Fruit fly (Drosophila melanogaster) whole organism: ENCODE measurements around the gene crok.

Source experiments
- CG8478 ChIP-seq: fragments of >200 bp; optimal IDR thresholded peaks from 2 replicates; lab custom pipeline; 2018; ENCODE audit warnings: inconsistent platforms
- Dll ChIP-seq: fragments of >200 bp; optimal IDR thresholded peaks from 2 replicates; lab custom pipeline; 2017
- EcR ChIP-seq, 2 experiments: fragments of >200 bp; optimal IDR thresholded peaks; 2 replicates each; lab custom pipeline; 2017; ENCODE audit warnings: missing biosample characterization in 2 of 2, missing genetic modification characterization in 2 of 2, missing genetic modification reagents in 2 of 2
- pan ChIP-seq: fragments of >200 bp; optimal IDR thresholded peaks from 2 replicates; lab custom pipeline; 2017
- psq ChIP-seq: fragments of >200 bp; optimal IDR thresholded peaks from 2 replicates; lab custom pipeline; 2017
- usp ChIP-seq: fragments of >200 bp; optimal IDR thresholded peaks from 2 replicates; lab custom pipeline; 2017; ENCODE audit warnings: missing biosample characterization, missing genetic modification characterization, mixed read lengths

crok gene

DNA sequence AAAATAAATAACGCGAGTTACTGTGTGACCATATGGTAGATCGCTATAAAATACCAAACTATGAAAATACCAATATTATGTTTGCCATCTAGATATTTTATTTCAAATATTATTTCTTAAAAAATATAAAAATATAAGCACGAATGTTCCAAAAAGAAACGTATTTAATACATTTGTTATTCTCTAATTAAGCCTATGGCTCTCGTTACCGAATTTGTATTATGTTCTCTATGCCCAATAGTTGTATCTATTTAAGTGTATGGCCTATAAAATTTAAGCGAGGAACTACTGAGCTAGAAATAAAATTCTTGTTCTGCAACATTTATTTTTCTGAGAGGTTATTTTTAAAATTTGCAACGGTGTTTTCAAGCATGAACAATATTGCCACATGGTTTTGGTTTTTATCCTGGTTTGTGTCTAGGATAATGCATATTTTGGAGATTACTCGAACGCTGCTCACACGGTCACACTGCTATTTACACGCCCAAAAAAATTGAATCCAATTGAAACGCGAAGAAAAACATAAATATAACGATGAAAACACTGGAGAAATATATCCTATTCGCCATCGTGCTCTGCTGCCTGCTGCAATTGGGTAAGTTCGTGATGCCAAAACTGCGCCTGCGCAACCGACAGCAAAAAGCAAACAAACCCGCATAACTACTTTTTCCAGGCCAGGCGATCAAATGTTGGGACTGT is at the start of gene crok, which contains the start of gene CG6583:
TSS of gene crok (plus strand) at position 446 of the 699 bp plus-strand sequence.
TSS of gene CG6583 (minus strand) at position 51 of the 699 bp plus-strand sequence.
- TF ChIP-seq usp = no peak
- no peak for TF ChIP-seq CG8478
- TF ChIP-seq pan (lab: Kevin White, UChicago) = no peak
- TF ChIP-seq psq (lab: Kevin White, UChicago) = no peak
- no peak for TF ChIP-seq Dll
- no peak for TF ChIP-seq EcR (GFP tag; optimal IDR thresholded peaks at IDR 0.05; lab: Kevin White, UChicago)

DNA sequence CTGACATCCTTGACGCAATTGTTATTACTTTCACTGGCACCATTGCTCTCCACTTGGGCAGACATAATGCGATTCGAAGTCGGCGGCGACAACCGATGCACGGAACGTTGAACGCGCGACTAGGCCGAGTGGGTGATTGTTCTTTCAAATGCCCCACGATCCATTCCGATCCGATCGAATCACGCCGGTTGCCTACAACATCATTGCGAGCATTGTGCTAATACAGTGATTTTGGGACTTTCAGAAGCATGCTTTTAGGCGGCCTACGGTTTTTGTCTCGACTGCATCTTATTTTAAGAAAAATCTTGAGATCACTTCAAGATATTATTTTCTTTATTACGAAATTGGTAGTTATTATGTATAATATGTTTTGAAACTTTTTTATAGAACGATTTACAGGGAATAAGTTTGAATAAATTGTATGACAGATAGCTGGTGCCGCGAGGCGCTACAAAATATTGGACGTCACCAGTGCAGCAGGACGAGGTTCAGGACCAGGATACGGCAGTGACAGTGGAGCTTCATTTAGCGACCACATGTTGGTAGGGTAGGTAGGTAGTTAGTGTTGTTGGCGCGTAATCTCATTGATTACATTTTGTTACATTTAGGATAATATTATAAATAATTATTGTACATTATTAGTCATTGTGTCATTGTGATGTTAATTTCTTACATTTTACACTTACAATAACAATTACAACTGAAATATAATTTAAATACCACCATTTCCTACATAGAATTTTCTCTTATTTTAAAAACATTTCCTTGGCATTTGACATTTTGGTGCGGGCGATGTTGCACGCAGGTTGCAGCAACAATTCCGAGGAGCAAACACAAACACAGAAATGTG is 39.3 kb upstream of the crok start, which contains the start of gene rho-6:
TSS of gene rho-6 (minus strand) at position 137 of the 850 bp plus-strand sequence.
- TF ChIP-seq psq (lab: Kevin White, UChicago) = no peak
- no peak for TF ChIP-seq pan (lab: Kevin White, UChicago)
- TF ChIP-seq EcR (GFP tag; optimal IDR thresholded peaks at IDR 0.05; lab: Kevin White, UChicago) = no peak
- TF ChIP-seq usp = no peak
- no peak for TF ChIP-seq Dll
- no peak for TF ChIP-seq CG8478

dm6 chr2L:12134125-12134378 is 38.7 kb upstream of the crok start:
- no peak for TF ChIP-seq pan (lab: Kevin White, UChicago)
- TF ChIP-seq Dll = no peak
- no peak for TF ChIP-seq usp
- TF ChIP-seq EcR (GFP tag; optimal IDR thresholded peaks at IDR 0.05; lab: Kevin White, UChicago) = no peak
- TF ChIP-seq psq (lab: Kevin White, UChicago) = no peak

- no peak for TF ChIP-seq psq (lab: Kevin White, UChicago)
- no peak for TF ChIP-seq CG8478
- TF ChIP-seq pan (lab: Kevin White, UChicago) = no peak
- TF ChIP-seq Dll = no peak
- TF ChIP-seq usp = no peak
Observed at dm6 chr2L:12137708-12138107, 35.1 kb upstream of the crok start, which contains the start of gene Gr33a. Gr33a (plus strand) TSS chr2L:12138008.

- TF ChIP-seq EcR (GFP tag; optimal IDR thresholded peaks at IDR 0.05; lab: Kevin White, UChicago) (no peak), usp (no peak), pan (lab: Kevin White, UChicago) (no peak), Dll (no peak), CG8478 (no peak), psq (lab: Kevin White, UChicago) (no peak)
Observed at dm6 chr2L:12142439-12142838, 30.3 kb upstream of the crok start, which contains the start of gene CG31760. CG31760 (plus strand) TSS chr2L:12142780.

DNA sequence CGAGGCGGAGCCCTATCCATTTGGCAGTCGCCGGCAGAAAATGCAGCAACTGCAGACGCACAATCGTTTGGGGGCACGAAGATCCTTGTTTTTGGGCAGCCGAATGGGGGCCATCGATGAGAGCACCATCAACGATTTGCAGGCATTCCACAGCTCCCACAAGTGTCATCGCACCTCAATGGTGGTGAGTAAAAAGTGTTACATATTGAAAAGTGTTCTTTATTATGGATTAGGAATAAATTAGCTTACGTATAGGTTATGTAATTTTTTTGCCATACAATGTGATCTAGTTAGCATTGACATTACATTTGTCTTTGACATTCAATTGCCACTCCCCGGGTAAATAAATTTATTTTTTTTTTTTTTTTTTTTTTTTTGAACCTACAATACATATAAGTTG is 11.3 kb upstream of the crok start, which contains the start of gene CG31861:
TSS of gene CG31861 (plus strand) at position 301 of the 400 bp plus-strand sequence.
- no peak for TF ChIP-seq CG8478
- TF ChIP-seq pan (lab: Kevin White, UChicago) = no peak
- TF ChIP-seq usp = no peak
- no peak for TF ChIP-seq Dll
- TF ChIP-seq EcR (GFP tag; optimal IDR thresholded peaks at IDR 0.05; lab: Kevin White, UChicago) = no peak
- TF ChIP-seq psq (lab: Kevin White, UChicago) = no peak

DNA sequence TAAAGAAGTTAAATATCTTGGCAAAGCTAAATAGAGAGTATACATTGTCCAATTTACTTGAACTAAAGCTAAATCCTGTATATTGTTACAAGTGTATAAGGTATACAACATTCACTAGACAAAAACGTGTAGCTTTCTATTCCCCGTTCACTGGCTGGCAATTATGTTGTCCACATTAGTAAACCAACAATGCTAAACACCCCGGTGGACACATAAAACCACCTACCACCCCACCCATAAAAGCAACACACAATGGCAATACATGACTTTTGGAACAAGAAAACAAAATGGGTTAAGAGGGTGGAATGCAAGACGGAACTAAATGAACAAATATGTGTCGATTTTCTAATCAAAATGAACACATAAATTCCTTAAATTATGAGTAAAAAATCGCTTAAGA is 8.8 kb upstream of the crok start, which contains the start of gene ZnT33D:
TSS of gene ZnT33D (plus strand) at position 301 of the 400 bp plus-strand sequence.
- TF ChIP-seq Dll = no peak
- no peak for TF ChIP-seq CG8478
- no peak for TF ChIP-seq psq (lab: Kevin White, UChicago)
- no peak for TF ChIP-seq usp
- no peak for TF ChIP-seq EcR (GFP tag; optimal IDR thresholded peaks at IDR 0.05; lab: Kevin White, UChicago)
- no peak for TF ChIP-seq pan (lab: Kevin White, UChicago)

- TF ChIP-seq pan (lab: Kevin White, UChicago) (no peak), usp (no peak), EcR (GFP tag; optimal IDR thresholded peaks at IDR 0.05; lab: Kevin White, UChicago) (no peak), psq (lab: Kevin White, UChicago) (no peak), CG8478 (no peak), Dll (no peak)
Observed at dm6 chr2L:12170250-12170649, 2.5 kb upstream of the crok start, which contains the start of gene CG17217. CG17217 (plus strand) TSS chr2L:12170550.

- no peak for TF ChIP-seq EcR (GFP tag; optimal IDR thresholded peaks at IDR 0.05; lab: Kevin White, UChicago)
- TF ChIP-seq pan (lab: Kevin White, UChicago) = no peak
- TF ChIP-seq Dll = no peak
- no peak for TF ChIP-seq CG8478
- TF ChIP-seq usp = no peak
- no peak for TF ChIP-seq psq (lab: Kevin White, UChicago)
Observed at dm6 chr2L:12174493-12175129, 1.8 kb downstream of the crok start, which contains the start of gene bru1. bru1 (plus strand) TSS chr2L:12175004.

DNA sequence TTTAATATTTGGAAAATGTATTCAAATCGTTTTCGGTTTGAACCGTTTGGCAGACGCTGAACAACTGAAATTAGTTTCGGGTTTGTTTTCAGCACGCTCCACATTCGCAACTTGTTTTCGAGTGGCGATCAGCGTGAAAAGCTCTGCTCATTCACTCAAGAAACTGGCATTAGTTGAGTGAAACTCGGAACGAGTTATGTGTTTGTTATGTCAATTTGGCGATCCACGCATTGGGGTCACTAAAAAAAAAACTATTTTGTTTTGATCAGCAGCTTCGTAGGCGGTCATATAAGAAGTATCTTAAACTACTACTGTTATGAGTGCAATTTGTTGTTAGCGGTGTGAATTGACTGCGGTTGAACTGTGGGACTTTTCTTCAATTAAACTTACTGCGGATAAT is 4.8 kb downstream of the crok start, which contains the start of gene atilla:
TSS of gene atilla (minus strand) at position 266 of the 400 bp plus-strand sequence.
- TF ChIP-seq EcR (GFP tag; optimal IDR thresholded peaks at IDR 0.05; lab: Kevin White, UChicago) (no peak), pan (lab: Kevin White, UChicago) (no peak), usp (no peak)

dm6 chr2L:12192978-12193377 is 20.2 kb downstream of the crok start:
- TF ChIP-seq Dll = no peak
- TF ChIP-seq pan (lab: Kevin White, UChicago) = no peak
- no peak for TF ChIP-seq EcR (GFP tag; optimal IDR thresholded peaks at IDR 0.05; lab: Kevin White, UChicago)
- no peak for TF ChIP-seq psq (lab: Kevin White, UChicago)
- no peak for TF ChIP-seq usp
- no peak for TF ChIP-seq CG8478

dm6 chr2L:12194858-12195257 is 22.1 kb downstream of the crok start:
- TF ChIP-seq Dll (no peak), EcR (GFP tag; optimal IDR thresholded peaks at IDR 0.05; lab: Kevin White, UChicago) (no peak), CG8478 (no peak), pan (lab: Kevin White, UChicago) (no peak)
